Fruit fly (Drosophila melanogaster) whole organism, prepupa: Measurements from ENCODE around the gene mRpS2.

Experiments used
- Blimp-1 ChIP-seq: fragments of 200-800 bp; sonication (Bioruptor generic); optimal IDR thresholded peaks from 3 replicates; lab custom pipeline; 2017; ENCODE audit warnings: missing biosample characterization, missing genetic modification characterization, mild to moderate bottlenecking, moderate library complexity, missing genetic modification reagents
- CG10631 ChIP-seq: fragments of 200-800 bp; sonication (Bioruptor generic); optimal IDR thresholded peaks from 2 replicates; lab custom pipeline; 2016; ENCODE audit warnings: missing biosample characterization, missing genetic modification characterization
- CG10669 ChIP-seq: fragments of 200-800 bp; sonication (Bioruptor generic); optimal IDR thresholded peaks from 3 replicates; lab custom pipeline; 2018; ENCODE audit warnings: missing biosample characterization, mild to moderate bottlenecking, missing genetic modification characterization, moderate library complexity
- CG11762 ChIP-seq: fragments of 200-800 bp; sonication (Bioruptor generic); optimal IDR thresholded peaks from 3 replicates; lab custom pipeline; 2016; ENCODE audit warnings: missing biosample characterization, missing genetic modification characterization; ENCODE audit not compliant: insufficient read depth
- CG11902 ChIP-seq: fragments of 200-800 bp; sonication (Bioruptor generic); optimal IDR thresholded peaks from 3 replicates; lab custom pipeline; 2016; ENCODE audit warnings: missing biosample characterization, missing genetic modification characterization
- CG3032 ChIP-seq: fragments of 200-800 bp; optimal IDR thresholded peaks from 2 replicates; lab custom pipeline; 2019; ENCODE audit warnings: missing biosample characterization, mild to moderate bottlenecking, missing genetic modification characterization, moderate library complexity
- CG32006 ChIP-seq: fragments of 200-800 bp; sonication (Bioruptor generic); optimal IDR thresholded peaks from 3 replicates; lab custom pipeline; 2017; ENCODE audit warnings: missing biosample characterization, mild to moderate bottlenecking, missing genetic modification characterization
- CG34406 ChIP-seq: fragments of 200-800 bp; sonication (Bioruptor generic); optimal IDR thresholded peaks from 3 replicates; lab custom pipeline; 2016; ENCODE audit warnings: missing biosample characterization, missing genetic modification characterization
- CG3919 ChIP-seq: fragments of 200-800 bp; sonication (Bioruptor generic); optimal IDR thresholded peaks from 3 replicates; lab custom pipeline; 2016; ENCODE audit warnings: missing biosample characterization, missing genetic modification characterization
- CG4318 ChIP-seq: fragments of 200-800 bp; sonication (Bioruptor generic); optimal IDR thresholded peaks from 3 replicates; lab custom pipeline; 2017; ENCODE audit warnings: missing biosample characterization, mild to moderate bottlenecking, missing genetic modification characterization
- CG6276 ChIP-seq: fragments of 200-800 bp; sonication (Bioruptor generic); optimal IDR thresholded peaks from 2 replicates; lab custom pipeline; 2017; ENCODE audit warnings: missing biosample characterization, mild to moderate bottlenecking, missing genetic modification characterization
- CG6792 ChIP-seq: fragments of 200-800 bp; sonication (Bioruptor generic); optimal IDR thresholded peaks from 3 replicates; lab custom pipeline; 2016; ENCODE audit warnings: missing biosample characterization, missing genetic modification characterization
- CG6808 ChIP-seq: fragments of 200-800 bp; sonication (Bioruptor generic); optimal IDR thresholded peaks from 3 replicates; lab custom pipeline; 2017; ENCODE audit warnings: missing biosample characterization, missing genetic modification characterization, mild to moderate bottlenecking, moderate library complexity, missing genetic modification reagents
- CG6854 ChIP-seq: fragments of 200-800 bp; sonication (Bioruptor generic); optimal IDR thresholded peaks from 2 replicates; lab custom pipeline; 2017; ENCODE audit warnings: missing biosample characterization, mild to moderate bottlenecking, missing genetic modification characterization
- CG7368 ChIP-seq: fragments of 200-800 bp; sonication (Bioruptor generic); optimal IDR thresholded peaks from 3 replicates; lab custom pipeline; 2016; ENCODE audit warnings: missing biosample characterization, missing genetic modification characterization
- CG8632 ChIP-seq: fragments of 200-800 bp; sonication (Bioruptor generic); optimal IDR thresholded peaks from 3 replicates; lab custom pipeline; 2016; ENCODE audit warnings: missing biosample characterization, missing genetic modification characterization
- CG9139 ChIP-seq: fragments of 200-800 bp; sonication (Bioruptor generic); optimal IDR thresholded peaks from 3 replicates; lab custom pipeline; 2017; ENCODE audit warnings: missing biosample characterization, mild to moderate bottlenecking, missing genetic modification characterization
- Eip78C ChIP-seq: fragments of 200-800 bp; sonication (Bioruptor generic); peaks from one replicate; lab custom pipeline; 2016; ENCODE audit warnings: missing biosample characterization, missing genetic modification characterization
- Eip93F ChIP-seq: fragments of 200-800 bp; sonication (Bioruptor generic); optimal IDR thresholded peaks from 2 replicates; lab custom pipeline; 2016; ENCODE audit warnings: missing biosample characterization, mild to moderate bottlenecking, missing genetic modification characterization
- Ets21C ChIP-seq: fragments of 200-800 bp; sonication (Bioruptor generic); optimal IDR thresholded peaks from 3 replicates; lab custom pipeline; 2016; ENCODE audit warnings: missing biosample characterization, missing genetic modification characterization
- Ets96B ChIP-seq: fragments of 200-800 bp; optimal IDR thresholded peaks from 2 replicates; lab custom pipeline; 2019; ENCODE audit warnings: missing biosample characterization, mild to moderate bottlenecking, missing genetic modification characterization, moderate library complexity
- Gug ChIP-seq: fragments of 200-800 bp; sonication (Bioruptor generic); IDR thresholded peaks from 2 replicates; pipeline ENCODE4 v1.3.6; 2022; ENCODE audit warnings: missing biosample characterization, missing genetic modification characterization
- Hr38 ChIP-seq: sonication (Bioruptor generic); optimal IDR thresholded peaks from 2 replicates; lab custom pipeline; 2016; ENCODE audit warnings: missing biosample characterization, missing genetic modification characterization
- Hr4 ChIP-seq: fragments of 200-800 bp; sonication (Bioruptor generic); optimal IDR thresholded peaks from 3 replicates; lab custom pipeline; 2016; ENCODE audit warnings: missing biosample characterization, missing genetic modification characterization
- Lpt ChIP-seq: fragments of 200-800 bp; sonication (Bioruptor generic); optimal IDR thresholded peaks from 3 replicates; lab custom pipeline; 2016; ENCODE audit warnings: missing biosample characterization, missing genetic modification characterization
- Met ChIP-seq: fragments of 200-800 bp; sonication (Bioruptor generic); optimal IDR thresholded peaks from 3 replicates; lab custom pipeline; 2016; ENCODE audit warnings: missing biosample characterization, missing genetic modification characterization
- OdsH ChIP-seq: fragments of 200-800 bp; sonication (Bioruptor generic); optimal IDR thresholded peaks from 3 replicates; lab custom pipeline; 2016; ENCODE audit warnings: missing biosample characterization, missing genetic modification characterization
- Smox ChIP-seq: fragments of 200-800 bp; sonication (Bioruptor generic); optimal IDR thresholded peaks from 3 replicates; lab custom pipeline; 2016; ENCODE audit warnings: missing biosample characterization, missing genetic modification characterization
- Sox102F ChIP-seq: fragments of 200-800 bp; sonication (Bioruptor generic); optimal IDR thresholded peaks from 2 replicates; lab custom pipeline; 2016; ENCODE audit warnings: missing biosample characterization, mild to moderate bottlenecking, missing genetic modification characterization
- acj6 ChIP-seq: fragments of 200-800 bp; sonication (Bioruptor generic); optimal IDR thresholded peaks from 3 replicates; lab custom pipeline; 2016; ENCODE audit warnings: missing biosample characterization, missing genetic modification characterization
- cyc ChIP-seq: fragments of 200-800 bp; sonication (Bioruptor generic); optimal IDR thresholded peaks from 3 replicates; lab custom pipeline; 2016; ENCODE audit warnings: missing biosample characterization, missing genetic modification characterization
- dac ChIP-seq: fragments of 200-800 bp; sonication (Bioruptor generic); optimal IDR thresholded peaks from 2 replicates; lab custom pipeline; 2017; ENCODE audit warnings: missing biosample characterization, mild to moderate bottlenecking, missing genetic modification characterization
- dsx ChIP-seq: fragments of 200-800 bp; optimal IDR thresholded peaks from 3 replicates; lab custom pipeline; 2019; ENCODE audit warnings: missing biosample characterization, mild to moderate bottlenecking, missing genetic modification characterization, moderate library complexity; ENCODE audit not compliant: poor library complexity, severe bottlenecking
- fd59A ChIP-seq: fragments of 200-800 bp; sonication (Bioruptor generic); optimal IDR thresholded peaks from 2 replicates; lab custom pipeline; 2017; ENCODE audit warnings: missing biosample characterization, mild to moderate bottlenecking, missing genetic modification characterization, missing genetic modification reagents
- fkh ChIP-seq: fragments of 200-800 bp; sonication (Bioruptor generic); optimal IDR thresholded peaks from 3 replicates; lab custom pipeline; 2017; ENCODE audit warnings: missing biosample characterization, mild to moderate bottlenecking, missing genetic modification characterization, moderate library complexity
- lz ChIP-seq: fragments of 200-800 bp; sonication (Bioruptor generic); optimal IDR thresholded peaks from 3 replicates; lab custom pipeline; 2016; ENCODE audit warnings: missing biosample characterization, missing genetic modification characterization
- net ChIP-seq: fragments of 200-800 bp; sonication (Bioruptor generic); optimal IDR thresholded peaks from 3 replicates; lab custom pipeline; 2016; ENCODE audit warnings: missing biosample characterization, missing genetic modification characterization
- pdm3 ChIP-seq: fragments of 200-800 bp; sonication (Bioruptor generic); optimal IDR thresholded peaks from 3 replicates; lab custom pipeline; 2016; ENCODE audit warnings: missing biosample characterization, missing genetic modification characterization
- spab ChIP-seq: fragments of 200-800 bp; sonication (Bioruptor generic); optimal IDR thresholded peaks from 2 replicates; lab custom pipeline; 2017; ENCODE audit warnings: missing biosample characterization, mild to moderate bottlenecking, missing genetic modification characterization, missing genetic modification reagents
- vri ChIP-seq: fragments of 200-800 bp; sonication (Bioruptor generic); optimal IDR thresholded peaks from 3 replicates; lab custom pipeline; 2016; ENCODE audit warnings: missing biosample characterization, mild to moderate bottlenecking, missing genetic modification characterization

The mRpS2 gene

DNA sequence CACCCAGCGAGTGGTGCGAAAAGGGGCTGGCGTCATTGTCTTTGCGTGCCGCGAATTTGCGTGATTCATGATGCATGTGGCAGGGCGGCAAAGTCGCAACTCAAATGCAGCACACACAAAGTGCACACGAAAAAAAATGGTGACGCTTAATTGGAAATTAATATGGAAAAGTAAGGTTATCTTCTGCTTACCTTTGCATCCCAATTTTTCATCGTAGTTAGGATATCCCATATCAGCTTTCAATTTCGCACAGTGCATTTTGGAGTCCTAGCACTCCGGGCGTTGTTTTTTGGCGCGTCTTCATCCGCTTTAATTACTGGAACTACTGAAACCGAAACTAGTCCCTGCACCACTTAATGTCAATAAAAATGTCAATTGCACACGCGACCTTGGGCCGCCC, 30.2 kb downstream of the mRpS2 start (continued):
- TF ChIP-seq CG10631 (GFP tag; lab: Kevin White, UChicago): peak; percentile 40
- TF ChIP-seq CG6808 (GFP tag; lab: Kevin White, UChicago): no peak
- TF ChIP-seq Hr38: no peak
- no peak for TF ChIP-seq vri (GFP tag; lab: Kevin White, UChicago)
- TF ChIP-seq Lpt: no peak
- TF ChIP-seq CG10669 (GFP tag; lab: Kevin White, UChicago): no peak
- TF ChIP-seq CG6854 (GFP tag; lab: Kevin White, UChicago): no peak
- TF ChIP-seq Smox (GFP tag; lab: Kevin White, UChicago): no peak
- no peak for TF ChIP-seq Blimp-1
- no peak for TF ChIP-seq CG8632 (GFP tag; lab: Kevin White, UChicago)
- TF ChIP-seq CG6276 (GFP tag; lab: Kevin White, UChicago): no peak
- TF ChIP-seq fd59A (GFP tag; lab: Kevin White, UChicago): no peak
- TF ChIP-seq CG3032 (tag; lab: Kevin White, UChicago): no peak
- TF ChIP-seq fkh (GFP tag; lab: Kevin White, UChicago): no peak
- no peak for TF ChIP-seq CG11902 (GFP tag; lab: Kevin White, UChicago)

DNA sequence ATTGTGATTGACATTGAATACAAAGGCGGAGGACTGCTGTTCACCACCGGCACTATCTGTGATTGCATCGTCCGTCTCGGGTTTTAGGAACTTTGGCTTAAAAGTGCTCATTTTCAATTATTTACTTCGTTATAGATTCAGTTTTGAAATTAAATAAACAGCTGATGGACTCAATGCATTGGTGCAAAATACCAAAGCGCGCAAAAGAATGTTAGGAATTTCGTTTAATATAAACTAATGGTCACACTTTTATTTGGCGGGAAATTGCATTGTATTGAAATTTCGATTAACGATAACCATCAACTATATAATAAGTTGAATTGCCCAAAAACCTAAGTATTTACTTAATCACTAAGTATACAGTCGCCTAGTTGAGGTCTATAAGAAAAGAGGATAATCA, 32.2 kb downstream of the mRpS2 start, which contains the start of gene CG3225:
TSS of gene CG3225 (minus strand) at position 190 of the 400 bp plus-strand sequence.
- TF ChIP-seq fkh (GFP tag; lab: Kevin White, UChicago): peak; percentile 68
- no peak for TF ChIP-seq lz

DNA sequence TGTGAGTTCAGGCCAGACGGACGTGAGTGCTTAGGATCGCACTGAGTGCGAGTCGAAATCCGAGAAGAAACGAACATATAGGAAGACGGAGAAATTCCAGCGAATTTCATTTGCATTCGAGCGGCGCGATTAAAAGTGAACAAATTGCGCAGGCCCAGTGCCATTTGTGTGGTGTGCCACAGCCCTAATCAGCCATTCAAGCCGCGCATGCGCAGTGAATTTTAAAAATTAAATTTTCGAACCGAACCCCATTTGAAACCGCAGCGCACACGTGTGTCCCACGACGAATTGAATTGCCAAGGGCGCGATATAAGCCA, 37.2 kb downstream of the mRpS2 start:
- TF ChIP-seq CG6792 (GFP tag; lab: Kevin White, UChicago) (no peak), Sox102F (no peak), CG3919 (GFP tag; lab: Kevin White, UChicago) (no peak), CG6808 (GFP tag; lab: Kevin White, UChicago) (no peak), Met (no peak), vri (GFP tag; lab: Kevin White, UChicago) (no peak), CG9139 (no peak), CG32006 (GFP tag; lab: Kevin White, UChicago) (no peak), Lpt (no peak), acj6 (no peak), Ets21C (no peak), Hr4 (GFP tag; lab: Kevin White, UChicago) (no peak), net (GFP tag; lab: Kevin White, UChicago) (no peak), pdm3 (GFP tag; lab: Kevin White, UChicago) (no peak), CG7368 (no peak), CG4318 (GFP tag; lab: Kevin White, UChicago) (no peak), Gug (GFP tag; lab: Robert Waterston, UW) (no peak), cyc (GFP tag; lab: Kevin White, UChicago) (no peak), Eip93F (GFP tag; lab: Kevin White, UChicago) (no peak), OdsH (no peak)

DNA sequence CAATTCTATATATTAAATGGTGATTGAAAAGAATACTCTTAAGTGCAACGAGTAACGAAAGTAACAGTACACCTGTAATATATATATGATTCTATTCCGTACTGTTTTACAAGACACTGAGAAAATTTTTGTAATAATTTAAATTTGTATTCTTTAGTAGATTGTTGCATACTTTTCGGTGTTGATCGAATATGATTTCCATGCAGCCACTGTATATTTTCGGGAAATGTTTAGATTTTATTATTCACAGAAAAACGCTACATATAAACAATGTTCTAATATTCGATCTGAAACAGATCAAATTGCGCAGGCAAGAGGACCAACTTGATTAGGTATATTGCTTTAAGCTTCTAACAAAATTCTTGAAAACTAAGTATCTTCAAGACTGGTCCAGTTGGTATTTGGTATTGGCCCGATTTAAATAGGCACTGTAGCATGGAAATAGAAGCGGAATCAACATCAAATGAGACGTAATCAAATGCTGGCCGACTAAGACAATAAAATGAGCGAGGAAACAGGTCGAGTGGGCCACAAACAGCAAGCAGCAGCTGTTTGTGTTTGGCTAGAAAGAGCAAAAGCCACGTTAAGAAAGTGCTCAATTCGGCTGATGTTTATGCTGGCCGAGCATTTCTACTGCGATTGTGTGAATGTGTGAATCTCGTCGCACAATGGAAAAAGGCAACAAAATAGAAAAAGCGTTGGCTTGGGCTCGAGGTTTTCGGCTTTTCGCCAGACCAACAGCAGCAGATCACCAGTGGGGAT, 37.8 kb downstream of the mRpS2 start, which contains the start of gene CG15629:
TSS of gene CG15629 (plus strand) at position 749 of the 762 bp plus-strand sequence.
- TF ChIP-seq CG6854 (GFP tag; lab: Kevin White, UChicago) (no peak), Eip93F (GFP tag; lab: Kevin White, UChicago) (no peak), CG9139 (no peak), Eip78C (no peak), cyc (GFP tag; lab: Kevin White, UChicago) (no peak), CG3032 (tag; lab: Kevin White, UChicago) (no peak), vri (GFP tag; lab: Kevin White, UChicago) (no peak), Ets96B (tag; lab: Kevin White, UChicago) (no peak), CG11902 (GFP tag; lab: Kevin White, UChicago) (no peak), CG7368 (no peak), dac (GFP tag; lab: Kevin White, UChicago) (no peak), spab (GFP tag; lab: Kevin White, UChicago) (no peak), CG11762 (GFP tag; lab: Kevin White, UChicago) (no peak), CG6808 (GFP tag; lab: Kevin White, UChicago) (no peak), CG34406 (GFP tag; lab: Kevin White, UChicago) (no peak), dsx (GFP tag; lab: Kevin White, UChicago) (no peak)
